Worm (Caenorhabditis elegans) whole organism, late embryonic: ENCODE results near the gene rfc-1.

Source experiments
- C08G9.2 ChIP-seq: sonication (generic microtip); optimal IDR thresholded peaks from 2 replicates; lab custom pipeline; 2016; ENCODE audit warnings: mild to moderate bottlenecking, missing genetic modification characterization, moderate library complexity, missing compliant biosample characterization
- C38D4.7 ChIP-seq: fragments of 200-800 bp; sonication (Bioruptor generic); optimal IDR thresholded peaks from 2 replicates; lab custom pipeline; 2018; ENCODE audit warnings: mild to moderate bottlenecking, missing genetic modification characterization, moderate library complexity, missing compliant biosample characterization
- F13H6.1 ChIP-seq: sonication (generic microtip); optimal IDR thresholded peaks from 2 replicates; lab custom pipeline; 2016; ENCODE audit warnings: missing genetic modification characterization, missing compliant biosample characterization
- K09A11.1 ChIP-seq: sonication (generic microtip); optimal IDR thresholded peaks from 2 replicates; lab custom pipeline; 2017; ENCODE audit warnings: antibody characterized with exemption, mild to moderate bottlenecking, missing genetic modification characterization, missing compliant biosample characterization; ENCODE audit not compliant: insufficient read depth
- Y22D7AL.16 ChIP-seq: sonication (generic microtip); optimal IDR thresholded peaks from 2 replicates; lab custom pipeline; 2016; ENCODE audit warnings: missing genetic modification characterization, missing compliant biosample characterization
- ahr-1 ChIP-seq: sonication (generic microtip); optimal IDR thresholded peaks from 2 replicates; lab custom pipeline; 2016; ENCODE audit warnings: missing genetic modification characterization, missing compliant biosample characterization
- ama-1 ChIP-seq: fragments of 150-350 bp; optimal IDR thresholded peaks from 2 replicates; lab custom pipeline; 2014
- ceh-18 ChIP-seq: sonication (generic microtip); optimal IDR thresholded peaks from 2 replicates; lab custom pipeline; 2016; ENCODE audit warnings: missing genetic modification characterization, missing compliant biosample characterization
- ceh-24 ChIP-seq: sonication (generic microtip); optimal IDR thresholded peaks from 2 replicates; lab custom pipeline; 2016; ENCODE audit warnings: mild to moderate bottlenecking, missing genetic modification characterization, missing compliant biosample characterization
- ceh-34 ChIP-seq: sonication (generic microtip); optimal IDR thresholded peaks from 2 replicates; lab custom pipeline; 2016; ENCODE audit warnings: mild to moderate bottlenecking, missing genetic modification characterization, missing compliant biosample characterization
- ceh-45 ChIP-seq: fragments of 200-800 bp; sonication (Bioruptor generic); IDR thresholded peaks from 2 replicates; pipeline ENCODE4 v1.3.6; 2022; ENCODE audit warnings: missing genetic modification reagents, missing genetic modification characterization, missing compliant biosample characterization
- ceh-9 ChIP-seq: sonication (generic microtip); optimal IDR thresholded peaks from 2 replicates; lab custom pipeline; 2016; ENCODE audit warnings: mild to moderate bottlenecking, missing genetic modification characterization, inconsistent platforms, missing compliant biosample characterization
- che-1 ChIP-seq: sonication (generic microtip); optimal IDR thresholded peaks from 2 replicates; lab custom pipeline; 2016; ENCODE audit warnings: mild to moderate bottlenecking, missing genetic modification characterization, missing compliant biosample characterization
- dmd-4 ChIP-seq: sonication (generic microtip); optimal IDR thresholded peaks from 2 replicates; lab custom pipeline; 2016; ENCODE audit warnings: borderline replicate concordance, missing genetic modification characterization, missing compliant biosample characterization
- ets-4 ChIP-seq: sonication (generic microtip); optimal IDR thresholded peaks from 2 replicates; lab custom pipeline; 2016; ENCODE audit warnings: missing genetic modification characterization, missing compliant biosample characterization
- eyg-1 ChIP-seq: sonication (generic microtip); optimal IDR thresholded peaks from 2 replicates; lab custom pipeline; 2016; ENCODE audit warnings: missing genotype, missing genetic modification characterization, missing compliant biosample characterization
- fkh-10 ChIP-seq: fragments of 150-350 bp; optimal IDR thresholded peaks from 2 replicates; lab custom pipeline; 2014; ENCODE audit warnings: missing biosample characterization, missing genetic modification reagents, missing genetic modification characterization
- hlh-15 ChIP-seq: sonication (generic microtip); optimal IDR thresholded peaks from 2 replicates; lab custom pipeline; 2016; ENCODE audit warnings: missing genetic modification characterization, missing compliant biosample characterization
- hlh-30 ChIP-seq: sonication (generic microtip); optimal IDR thresholded peaks from 2 replicates; lab custom pipeline; 2017; ENCODE audit warnings: antibody characterized with exemption, missing genetic modification characterization, missing compliant biosample characterization; ENCODE audit not compliant: insufficient read depth
- lim-6 ChIP-seq: sonication (generic microtip); optimal IDR thresholded peaks from 2 replicates; lab custom pipeline; 2016; ENCODE audit warnings: missing genetic modification characterization, missing compliant biosample characterization
- madf-2 ChIP-seq: sonication (generic microtip); optimal IDR thresholded peaks from 2 replicates; lab custom pipeline; 2017; ENCODE audit warnings: missing genetic modification characterization, missing compliant biosample characterization
- mec-3 ChIP-seq: sonication (generic microtip); optimal IDR thresholded peaks from 2 replicates; lab custom pipeline; 2016; ENCODE audit warnings: borderline replicate concordance, missing genetic modification characterization, missing compliant biosample characterization
- nfya-1 ChIP-seq: sonication (generic microtip); optimal IDR thresholded peaks from 2 replicates; lab custom pipeline; 2017; ENCODE audit warnings: missing genetic modification characterization, mild to moderate bottlenecking, missing compliant biosample characterization, antibody characterized with exemption, moderate library complexity
- nhr-232 ChIP-seq: sonication (generic microtip); optimal IDR thresholded peaks from 2 replicates; lab custom pipeline; 2016; ENCODE audit warnings: missing genetic modification characterization, missing compliant biosample characterization
- odd-2 ChIP-seq: sonication (generic microtip); optimal IDR thresholded peaks from 2 replicates; lab custom pipeline; 2017; ENCODE audit warnings: antibody characterized with exemption, mild to moderate bottlenecking, missing genetic modification characterization, missing compliant biosample characterization
- pat-9 ChIP-seq: fragments of 200-800 bp; sonication (Bioruptor generic); optimal IDR thresholded peaks from 2 replicates; lab custom pipeline; 2018; ENCODE audit warnings: mild to moderate bottlenecking, missing genetic modification characterization, moderate library complexity, missing compliant biosample characterization
- pax-1 ChIP-seq: fragments of 150-350 bp; optimal IDR thresholded peaks from 2 replicates; lab custom pipeline; 2014; ENCODE audit warnings: missing biosample characterization, missing genetic modification characterization
- ref-2 ChIP-seq: sonication (generic microtip); optimal IDR thresholded peaks from 2 replicates; lab custom pipeline; 2016; ENCODE audit warnings: missing genetic modification characterization, missing compliant biosample characterization
- rnt-1 ChIP-seq: sonication (generic microtip); optimal IDR thresholded peaks from 2 replicates; lab custom pipeline; 2016; ENCODE audit warnings: missing genetic modification characterization, missing compliant biosample characterization
- sdc-2 ChIP-seq: sonication (generic microtip); optimal IDR thresholded peaks from 2 replicates; lab custom pipeline; 2016; ENCODE audit warnings: missing genotype, missing genetic modification characterization, missing compliant biosample characterization
- sox-2 ChIP-seq: fragments of 200-800 bp; sonication (Bioruptor generic); IDR thresholded peaks from 2 replicates; pipeline ENCODE4 v1.3.6; 2022; ENCODE audit warnings: missing genetic modification reagents, missing genetic modification characterization, missing compliant biosample characterization
- sox-4 ChIP-seq: sonication (generic microtip); optimal IDR thresholded peaks from 2 replicates; lab custom pipeline; 2017; ENCODE audit warnings: mild to moderate bottlenecking, missing genetic modification characterization, inconsistent platforms, missing compliant biosample characterization
- tbx-2 ChIP-seq: sonication (generic microtip); optimal IDR thresholded peaks from 2 replicates; lab custom pipeline; 2016; ENCODE audit warnings: missing genetic modification characterization, missing compliant biosample characterization
- ttx-3 ChIP-seq: sonication (generic microtip); optimal IDR thresholded peaks from 2 replicates; lab custom pipeline; 2016; ENCODE audit warnings: missing genetic modification reagents, missing genetic modification characterization, missing compliant biosample characterization
- unc-42 ChIP-seq: sonication (generic microtip); optimal IDR thresholded peaks from 2 replicates; lab custom pipeline; 2016; ENCODE audit warnings: missing genotype, missing genetic modification characterization, missing compliant biosample characterization
- unc-55 ChIP-seq: sonication (generic microtip); optimal IDR thresholded peaks from 2 replicates; lab custom pipeline; 2017; ENCODE audit warnings: missing biosample characterization, missing genetic modification reagents, missing genetic modification characterization

Gene rfc-1

ce11 chrV:14615671-14616070 lies 30.1 kb downstream of the rfc-1 start:
- TF ChIP-seq ref-2 (no peak), ttx-3 (tag; lab: Kevin White, UChicago) (no peak), ceh-24 (tag; lab: Kevin White, UChicago) (no peak), sox-2 (GFP tag; lab: Robert Waterston, UW) (no peak), odd-2 (tag; lab: Kevin White, UChicago) (no peak), sdc-2 (no peak), madf-2 (no peak), che-1 (tag; lab: Kevin White, UChicago) (no peak), ceh-18 (tag; lab: Kevin White, UChicago) (no peak), unc-42 (tag; lab: Kevin White, UChicago) (no peak), rnt-1 (no peak)

- TF ChIP-seq che-1 (tag; lab: Kevin White, UChicago) (no peak), ahr-1 (tag; lab: Kevin White, UChicago) (no peak), lim-6 (tag; lab: Kevin White, UChicago) (no peak), nfya-1 (tag; lab: Kevin White, UChicago) (peak; percentile 87), sox-4 (tag; lab: Kevin White, UChicago) (no peak), fkh-10 (no peak), ets-4 (tag; lab: Kevin White, UChicago) (no peak)
These were observed 31.3 kb downstream of the rfc-1 start for ce11 chrV:14614454-14614853.

DNA sequence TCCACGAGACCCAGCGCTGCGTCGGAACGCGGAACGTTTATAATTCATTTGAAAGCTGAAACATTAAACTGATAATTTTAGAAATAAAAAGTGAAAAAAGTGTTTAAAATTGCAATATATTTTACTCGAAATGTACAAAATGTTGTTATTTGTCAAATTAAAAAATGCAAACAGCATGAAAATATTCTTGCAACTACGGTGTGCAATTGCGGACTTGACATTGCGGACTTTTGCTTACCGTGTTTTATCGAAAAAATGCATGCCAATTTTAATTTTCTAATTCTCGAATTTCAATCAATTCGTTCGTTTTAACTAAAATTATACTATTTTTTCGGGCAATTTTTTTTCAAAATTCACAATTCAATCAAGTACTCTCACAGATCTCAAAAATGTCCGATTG lies 33.6 kb downstream of the rfc-1 start, which contains the start of the genes R11H6.5 and ccnk-1:
Gene R11H6.5, minus strand, starts transcription at position 55 of the 400 bp plus-strand sequence.
Gene ccnk-1, plus strand, starts transcription at position 381 of the 400 bp plus-strand sequence.
- TF ChIP-seq tbx-2 (tag; lab: Kevin White, UChicago) (peak; percentile 17), C08G9.2 (tag; lab: Kevin White, UChicago) (no peak), nfya-1 (tag; lab: Kevin White, UChicago) (peak; percentile 71), nhr-232 (tag; lab: Kevin White, UChicago) (no peak), mec-3 (tag; lab: Kevin White, UChicago) (no peak), unc-42 (tag; lab: Kevin White, UChicago) (no peak)

DNA sequence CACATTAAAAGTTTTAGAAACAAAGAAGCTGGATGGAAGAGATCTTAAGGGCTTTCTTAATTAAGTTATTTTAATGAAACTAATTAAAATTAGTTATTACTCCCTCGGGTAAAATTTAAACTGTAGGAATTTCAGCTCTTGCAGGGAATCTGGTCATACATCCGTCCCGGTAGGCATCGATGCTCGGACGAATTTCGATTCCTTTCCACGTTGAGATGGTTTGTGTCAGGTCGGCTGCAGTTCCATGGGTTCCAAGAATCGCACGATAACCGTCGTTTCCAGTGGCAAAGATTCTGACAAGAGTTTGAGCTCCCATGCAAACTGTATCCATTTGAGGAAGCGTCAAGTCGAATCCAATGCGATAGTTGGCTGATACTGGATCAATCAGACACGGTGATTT lies 35.0 kb downstream of the rfc-1 start:
- TF ChIP-seq ama-1 (lab: Kevin White, UChicago): no peak
- TF ChIP-seq F13H6.1 (tag; lab: Kevin White, UChicago): no peak
- TF ChIP-seq madf-2: no peak
- TF ChIP-seq dmd-4 (tag; lab: Kevin White, UChicago): no peak
- TF ChIP-seq pax-1 (tag; lab: Kevin White, UChicago): no peak
- TF ChIP-seq Y22D7AL.16 (tag; lab: Kevin White, UChicago): no peak
- TF ChIP-seq hlh-15 (tag; lab: Kevin White, UChicago): no peak
- TF ChIP-seq C38D4.7: no peak
- TF ChIP-seq sox-4 (tag; lab: Kevin White, UChicago): no peak
- TF ChIP-seq ceh-45 (GFP tag; lab: Robert Waterston, UW): no peak
- TF ChIP-seq eyg-1: no peak

- TF ChIP-seq unc-55 (GFP tag; lab: Kevin White, UChicago) (no peak), pat-9 (tag; lab: Kevin White, UChicago) (no peak), K09A11.1 (tag; lab: Kevin White, UChicago) (no peak)
These were observed 36.1 kb downstream of the rfc-1 start, which contains the start of gene R11H6.4 for ce11 chrV:14609643-14610042. TSS of gene R11H6.4 (plus strand) at chrV:14609943.

- TF ChIP-seq dmd-4 (tag; lab: Kevin White, UChicago): no peak
- no peak for TF ChIP-seq C08G9.2 (tag; lab: Kevin White, UChicago)
- TF ChIP-seq hlh-30 (tag; lab: Kevin White, UChicago): no peak
- TF ChIP-seq ceh-34 (tag; lab: Kevin White, UChicago): no peak
- no peak for TF ChIP-seq nfya-1 (tag; lab: Kevin White, UChicago)
- no peak for TF ChIP-seq ceh-9 (tag; lab: Kevin White, UChicago)
- TF ChIP-seq ceh-24 (tag; lab: Kevin White, UChicago): no peak
- no peak for TF ChIP-seq sdc-2
These were observed 42.0 kb downstream of the rfc-1 start for ce11 chrV:14603755-14604154.
